Fruit fly (Drosophila melanogaster): ENCODE measurements around the gene sba.

sba gene

DNA sequence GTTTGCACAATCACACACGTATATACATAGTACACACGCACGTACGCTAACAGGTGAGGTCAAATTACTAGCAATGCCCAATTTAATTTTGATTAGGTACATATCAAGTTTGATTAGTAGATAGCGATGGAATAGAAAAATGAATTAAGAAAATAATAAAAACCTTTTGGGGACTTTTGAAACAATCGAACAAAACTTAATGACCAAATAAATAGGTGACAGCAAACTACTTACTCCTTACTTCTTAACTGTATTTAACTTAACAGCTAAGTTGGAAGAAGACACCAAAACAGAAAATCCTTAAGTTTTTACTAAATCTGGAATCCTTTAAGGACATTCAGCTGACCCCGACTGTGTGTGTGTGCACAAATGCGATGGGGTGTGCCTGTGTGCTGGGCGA is 20.7 kb downstream of the sba start:
- TF ChIP-seq Drgx (GFP tag; IDR thresholded peaks at IDR 0.05) (0 out of 2 replicates have a peak, but pooled peaks have one; percentile 12), CG33557 (GFP tag; optimal IDR thresholded peaks at IDR 0.05) (no peak)

- TF ChIP-seq CG10979 (tag; optimal IDR thresholded peaks at IDR 0.05): peak; percentile 60
- no peak for TF ChIP-seq ham (GFP tag; IDR thresholded peaks at IDR 0.05)
- peak; percentile 81 for TF ChIP-seq CTCF (GFP tag; optimal IDR thresholded peaks at IDR 0.05)
These were observed 22.7 kb downstream of the sba start for dm6 chr3R:23900092-23900491.

dm6 chr3R:23893460-23893859 is 29.3 kb downstream of the sba start, which contains the start of gene tbrd-1:
TSS of gene tbrd-1 (minus strand) at chr3R:23893560.
- no peak for TF ChIP-seq lab (GFP tag; optimal IDR thresholded peaks at IDR 0.05)
- TF ChIP-seq pho (GFP tag; optimal IDR thresholded peaks at IDR 0.05): no peak
- TF ChIP-seq HLHmδ (GFP tag; optimal IDR thresholded peaks at IDR 0.05): no peak
- no peak for TF ChIP-seq nerfin-2 (GFP tag; IDR thresholded peaks at IDR 0.05; ENCODE audit: partially characterized antibody)
- no peak for TF ChIP-seq vfl (GFP tag; optimal IDR thresholded peaks at IDR 0.05)
- TF ChIP-seq stc (GFP tag; IDR thresholded peaks at IDR 0.05): no peak
- TF ChIP-seq gcm2 (GFP tag; optimal IDR thresholded peaks at IDR 0.05): no peak
- TF ChIP-seq wek (GFP tag; optimal IDR thresholded peaks at IDR 0.05): no peak
- no peak for TF ChIP-seq dan (GFP tag; IDR thresholded peaks at IDR 0.05)
- no peak for TF ChIP-seq da (GFP tag; optimal IDR thresholded peaks at IDR 0.05)

dm6 chr3R:23890886-23891285 is 31.9 kb downstream of the sba start, which contains the start of gene TfIIA-S:
TSS of gene TfIIA-S (minus strand) at chr3R:23891060.
- TF ChIP-seq crc (GFP tag; optimal IDR thresholded peaks at IDR 0.05) (peak; percentile 9), otp (GFP tag; IDR thresholded peaks at IDR 0.05) (no peak), croc (GFP tag; conservative IDR thresholded peaks at IDR 0.05) (peak; percentile 42; the same call in 2 of the 3 replicates), hth (optimal IDR thresholded peaks at IDR 0.05) (no peak), CG8290 (GFP tag; optimal IDR thresholded peaks at IDR 0.05) (peak; percentile 85), CG8290 (tag; optimal IDR thresholded peaks at IDR 0.05) (peak; percentile 62 to 96), Sry-δ (GFP tag; optimal IDR thresholded peaks at IDR 0.05) (peak; percentile 77), phol (tag; optimal IDR thresholded peaks at IDR 0.05) (peak; percentile 72), klu (GFP tag; IDR thresholded peaks at IDR 0.05) (no peak), schlank (tag; optimal IDR thresholded peaks at IDR 0.05) (peak; percentile 50), cwo (GFP tag; optimal IDR thresholded peaks at IDR 0.05) (no peak), Tbp (GFP tag; optimal IDR thresholded peaks at IDR 0.05) (no peak), mld (GFP tag; IDR thresholded peaks at IDR 0.05; ENCODE audit: partially characterized antibody) (no peak), pfk (GFP tag; optimal IDR thresholded peaks at IDR 0.05) (peak; percentile 2), CG12299 (tag; optimal IDR thresholded peaks at IDR 0.05) (no peak), CG7271 (tag; optimal IDR thresholded peaks at IDR 0.05) (no peak), gce (GFP tag; IDR thresholded peaks at IDR 0.05) (no peak), tll (GFP tag; optimal IDR thresholded peaks at IDR 0.05) (no peak), Dfd (GFP tag; optimal IDR thresholded peaks at IDR 0.05) (no peak), Bdp1 (GFP tag; optimal IDR thresholded peaks at IDR 0.05) (peak; percentile 68), cg (GFP tag; optimal IDR thresholded peaks at IDR 0.05) (no peak), CG7357 (GFP tag; IDR thresholded peaks at IDR 0.05) (no peak), CG11247 (GFP tag; IDR thresholded peaks at IDR 0.05) (no peak), CG10366 (GFP tag; IDR thresholded peaks at IDR 0.05) (no peak), Nf-YB (GFP tag; optimal IDR thresholded peaks at IDR 0.05) (peak; percentile 24), scrt (GFP tag; optimal IDR thresholded peaks at IDR 0.05) (peak; percentile 98), Drgx (GFP tag; IDR thresholded peaks at IDR 0.05) (no peak), Dp (GFP tag; optimal IDR thresholded peaks at IDR 0.05) (peak; percentile 85), Hmx (GFP tag; optimal IDR thresholded peaks at IDR 0.05) (no peak), bowl (GFP tag; IDR thresholded peaks at IDR 0.05) (no peak), CG3065 (GFP tag; optimal IDR thresholded peaks at IDR 0.05) (peak; percentile 30), CG31388 (GFP tag; optimal IDR thresholded peaks at IDR 0.05) (peak; percentile 55), lilli (GFP tag; optimal IDR thresholded peaks at IDR 0.05) (peak; percentile 89), twi (tag; optimal IDR thresholded peaks at IDR 0.05) (peak; percentile 3)

Measured in whole organism, embryonic.